Worm (Caenorhabditis elegans) whole organism, midembryonic: ENCODE results near the gene F01G12.18.

ENCODE experiments used
- cog-1 ChIP-seq: sonication (generic microtip); optimal IDR thresholded peaks from 2 replicates; lab custom pipeline; 2016; ENCODE audit warnings: missing genetic modification characterization, missing compliant biosample characterization
- med-1 ChIP-seq: sonication (generic microtip); optimal IDR thresholded peaks from 2 replicates; lab custom pipeline; 2017; ENCODE audit warnings: missing genetic modification characterization, mild to moderate bottlenecking, missing compliant biosample characterization, antibody characterized with exemption, missing genetic modification reagents; ENCODE audit not compliant: insufficient read depth
- ztf-23 ChIP-seq: fragments of 200-800 bp; sonication (Bioruptor generic); IDR thresholded peaks from 2 replicates; pipeline ENCODE4 v1.3.6; 2022; ENCODE audit warnings: missing genetic modification reagents, missing genetic modification characterization, missing compliant biosample characterization

ce11 chrX:16363637-16364036 is 34.6 kb downstream of the F01G12.18 start:
- TF ChIP-seq med-1 (GFP tag; lab: Kevin White, UChicago) (no peak), cog-1 (tag; lab: Kevin White, UChicago) (no peak), ztf-23 (GFP tag; lab: Robert Waterston, UW) (no peak)
